Fruit fly (Drosophila melanogaster) whole organism, embryonic: Measurements from ENCODE around the gene beta'COP.

Source experiments
- ATbp ChIP-seq: fragments of 200-800 bp; sonication (Bioruptor generic); optimal IDR thresholded peaks from 2 replicates; lab custom pipeline; 2017; ENCODE audit warnings: missing biosample characterization, mild to moderate bottlenecking, missing genetic modification characterization, missing genetic modification reagents
- Ada2b ChIP-seq: fragments of 200-800 bp; sonication (Bioruptor generic); IDR thresholded peaks from 2 replicates; pipeline ENCODE4 v1.3.6; 2022; ENCODE audit warnings: missing biosample characterization, missing genetic modification characterization
- Atf6 ChIP-seq: fragments of 200-800 bp; sonication (Bioruptor generic); IDR thresholded peaks from 2 replicates; pipeline ENCODE4 v1.3.6; 2022; ENCODE audit warnings: missing biosample characterization, missing genetic modification characterization
- CG10431 ChIP-seq: fragments of 200-800 bp; sonication (Bioruptor generic); optimal IDR thresholded peaks from 3 replicates; lab custom pipeline; 2018; ENCODE audit warnings: missing biosample characterization, mild to moderate bottlenecking, missing genetic modification characterization
- CG10543 ChIP-seq: fragments of 200-800 bp; sonication (Bioruptor generic); optimal IDR thresholded peaks from 3 replicates; lab custom pipeline; 2017; ENCODE audit warnings: missing biosample characterization, mild to moderate bottlenecking, missing genetic modification characterization, moderate library complexity
- CG11456 ChIP-seq: fragments of 200-800 bp; sonication (Bioruptor generic); IDR thresholded peaks from 3 replicates; pipeline ENCODE4 v1.3.6; 2022; ENCODE audit warnings: missing biosample characterization, missing genetic modification characterization
- CG12391 ChIP-seq: fragments of 200-800 bp; sonication (Bioruptor generic); optimal IDR thresholded peaks from 3 replicates; lab custom pipeline; 2018; ENCODE audit warnings: missing biosample characterization, mild to moderate bottlenecking, missing genetic modification characterization, moderate library complexity
- CG13287 ChIP-seq: fragments of 200-800 bp; sonication (Bioruptor generic); IDR thresholded peaks from 2 replicates; pipeline ENCODE4 v1.3.6; 2022; ENCODE audit warnings: missing biosample characterization, missing genetic modification characterization; ENCODE audit not compliant: partially characterized antibody
- CG15269 ChIP-seq: fragments of 200-800 bp; sonication (Bioruptor generic); optimal IDR thresholded peaks from 2 replicates; lab custom pipeline; 2018; ENCODE audit warnings: missing biosample characterization, mild to moderate bottlenecking, missing genetic modification characterization, moderate library complexity
- CG15514 ChIP-seq: fragments of 200-800 bp; sonication (Bioruptor generic); optimal IDR thresholded peaks from 3 replicates; lab custom pipeline; 2017; ENCODE audit warnings: missing biosample characterization, missing genetic modification characterization, mild to moderate bottlenecking, moderate library complexity, missing genetic modification reagents
- CG17568 ChIP-seq: fragments of 200-800 bp; sonication (Bioruptor generic); optimal IDR thresholded peaks from 2 replicates; lab custom pipeline; 2018; ENCODE audit warnings: missing biosample characterization, mild to moderate bottlenecking, missing genetic modification characterization, moderate library complexity
- CG17612 ChIP-seq: fragments of 200-800 bp; sonication (Bioruptor generic); IDR thresholded peaks from 2 replicates; pipeline ENCODE4 v1.3.6; 2022; ENCODE audit warnings: missing biosample characterization, missing genetic modification characterization
- CG18599 ChIP-seq: fragments of 200-800 bp; sonication (Bioruptor generic); optimal IDR thresholded peaks from 3 replicates; lab custom pipeline; 2017; ENCODE audit warnings: missing biosample characterization, missing genetic modification characterization, mild to moderate bottlenecking, moderate library complexity, missing genetic modification reagents
- CG34376 ChIP-seq: fragments of 200-800 bp; sonication (Bioruptor generic); optimal IDR thresholded peaks from 2 replicates; lab custom pipeline; 2018; ENCODE audit warnings: missing biosample characterization, mild to moderate bottlenecking, missing genetic modification characterization
- CG3726 ChIP-seq: fragments of 200-800 bp; sonication (Bioruptor generic); IDR thresholded peaks from 3 replicates; pipeline ENCODE4, ENCODE4 v1.3.6; 2022; ENCODE audit warnings: missing biosample characterization, missing genetic modification characterization
- CG3847 ChIP-seq: fragments of 200-800 bp; sonication (Bioruptor generic); IDR thresholded peaks from 2 replicates; pipeline ENCODE4 v1.3.6; 2022; ENCODE audit warnings: missing biosample characterization, missing genetic modification characterization
- CG42726 ChIP-seq: fragments of 200-800 bp; sonication (Bioruptor generic); IDR thresholded peaks from 2 replicates; pipeline ENCODE4 v1.3.6; 2022; ENCODE audit warnings: missing biosample characterization, missing genetic modification characterization; ENCODE audit not compliant: partially characterized antibody
- CG4360 ChIP-seq: fragments of 200-800 bp; sonication (Bioruptor generic); IDR thresholded peaks from 2 replicates; pipeline ENCODE4 v1.3.6; 2022; ENCODE audit warnings: missing biosample characterization, missing genetic modification characterization
- CG43689 ChIP-seq: fragments of 200-800 bp; sonication (Bioruptor generic); IDR thresholded peaks from 2 replicates; pipeline ENCODE4 v1.3.6; 2022; ENCODE audit warnings: missing biosample characterization, missing genetic modification characterization
- CG4617 ChIP-seq: fragments of 200-800 bp; sonication (Bioruptor generic); optimal IDR thresholded peaks from 3 replicates; lab custom pipeline; 2016; ENCODE audit warnings: missing biosample characterization, missing genetic modification characterization, borderline replicate concordance
- CG6683 ChIP-seq: fragments of 200-800 bp; sonication (Bioruptor generic); optimal IDR thresholded peaks from 2 replicates; lab custom pipeline; 2017; ENCODE audit warnings: missing biosample characterization, mild to moderate bottlenecking, missing genetic modification characterization, missing genetic modification reagents
- CG7987 ChIP-seq: fragments of 200-800 bp; sonication (Bioruptor generic); optimal IDR thresholded peaks from 2 replicates; lab custom pipeline; 2018; ENCODE audit warnings: missing biosample characterization, mild to moderate bottlenecking, missing genetic modification characterization, moderate library complexity
- CG9817 ChIP-seq: fragments of 200-800 bp; sonication (Bioruptor generic); optimal IDR thresholded peaks from 2 replicates; lab custom pipeline; 2018; ENCODE audit warnings: missing biosample characterization, mild to moderate bottlenecking, missing genetic modification characterization, moderate library complexity
- CTCF ChIP-seq: fragments of 200-800 bp; sonication (Bioruptor generic); optimal IDR thresholded peaks from 2 replicates; lab custom pipeline; 2017; ENCODE audit warnings: missing biosample characterization, mild to moderate bottlenecking, missing genetic modification characterization, moderate library complexity
- Ets97D ChIP-seq: fragments of 200-800 bp; sonication (Bioruptor generic); optimal IDR thresholded peaks from 3 replicates; lab custom pipeline; 2016; ENCODE audit warnings: missing biosample characterization, missing genetic modification characterization
- HLH54F ChIP-seq: fragments of 200-800 bp; sonication (Bioruptor generic); optimal IDR thresholded peaks from 3 replicates; lab custom pipeline; 2016; ENCODE audit warnings: missing biosample characterization, missing genetic modification characterization
- Myb ChIP-seq: fragments of 200-800 bp; sonication (Bioruptor generic); optimal IDR thresholded peaks from 2 replicates; lab custom pipeline; 2016; ENCODE audit warnings: missing biosample characterization, missing genetic modification characterization
- Neu2 ChIP-seq: fragments of 200-800 bp; sonication (Bioruptor generic); optimal IDR thresholded peaks from 3 replicates; lab custom pipeline; 2016; ENCODE audit warnings: missing biosample characterization, missing genetic modification characterization, borderline replicate concordance
- Oaz ChIP-seq: fragments of 200-800 bp; sonication (Bioruptor generic); IDR thresholded peaks from 2 replicates; pipeline ENCODE4 v1.3.6; 2022; ENCODE audit warnings: missing biosample characterization, missing genetic modification characterization
- Pdp1 ChIP-seq, 2 experiments: fragments of 200-800 bp; sonication (Bioruptor generic); optimal IDR thresholded peaks; 3 replicates each; lab custom pipeline; 2016; ENCODE audit warnings: missing biosample characterization in 2 of 2, missing genetic modification characterization in 2 of 2, mild to moderate bottlenecking in 1 of 2, moderate library complexity in 1 of 2
- Poxn ChIP-seq: fragments of 200-800 bp; sonication (Bioruptor generic); IDR thresholded peaks from 2 replicates; pipeline ENCODE4 v1.3.6; 2022; ENCODE audit warnings: missing biosample characterization, missing genetic modification characterization
- Rx ChIP-seq: fragments of 200-800 bp; sonication (Bioruptor generic); IDR thresholded peaks from 2 replicates; pipeline ENCODE4 v1.3.6; 2022; ENCODE audit warnings: missing biosample characterization, missing genetic modification characterization
- Sox100B ChIP-seq: fragments of 200-800 bp; sonication (Bioruptor generic); optimal IDR thresholded peaks from 3 replicates; lab custom pipeline; 2018; ENCODE audit warnings: missing biosample characterization, mild to moderate bottlenecking, missing genetic modification characterization
- Sry-δ ChIP-seq: fragments of 200-800 bp; sonication (Bioruptor generic); optimal IDR thresholded peaks from 2 replicates; lab custom pipeline; 2016; ENCODE audit warnings: missing biosample characterization, missing genetic modification characterization
- bbx ChIP-seq: fragments of 200-800 bp; sonication (Bioruptor generic); IDR thresholded peaks from 2 replicates; pipeline ENCODE4 v1.3.6; 2022; ENCODE audit warnings: missing biosample characterization, missing genetic modification characterization; ENCODE audit not compliant: partially characterized antibody
- cg ChIP-seq: fragments of 200-800 bp; sonication (Bioruptor generic); optimal IDR thresholded peaks from 3 replicates; lab custom pipeline; 2019; ENCODE audit warnings: missing biosample characterization, mild to moderate bottlenecking, missing genetic modification characterization, moderate library complexity
- dpn ChIP-seq, 2 experiments: fragments of 200-800 bp; sonication (Bioruptor generic); optimal IDR thresholded peaks; 3 replicates each; lab custom pipeline; 2016; ENCODE audit warnings: missing biosample characterization in 2 of 2, missing genetic modification characterization in 2 of 2
- esg ChIP-seq: fragments of 200-800 bp; sonication (Bioruptor generic); conservative IDR thresholded peaks from 2 replicates; pipeline ENCODE4 v1.3.6; 2022; ENCODE audit warnings: missing biosample characterization, missing genetic modification characterization
- ftz-f1 ChIP-seq: fragments of 200-800 bp; sonication (Bioruptor generic); optimal IDR thresholded peaks from 2 replicates; lab custom pipeline; 2016; ENCODE audit warnings: missing biosample characterization, missing genetic modification characterization
- ken ChIP-seq: fragments of 200-800 bp; sonication (Bioruptor generic); IDR thresholded peaks from 3 replicates; pipeline ENCODE4 v1.3.6; 2022; ENCODE audit warnings: missing biosample characterization, missing genetic modification characterization
- maf-S ChIP-seq: fragments of 200-800 bp; sonication (Bioruptor generic); optimal IDR thresholded peaks from 2 replicates; lab custom pipeline; 2016; ENCODE audit warnings: missing biosample characterization, missing genetic modification characterization
- mld ChIP-seq: fragments of 200-800 bp; sonication (Bioruptor generic); IDR thresholded peaks from 3 replicates; pipeline ENCODE4 v1.3.6; 2022; ENCODE audit warnings: missing biosample characterization, missing genetic modification characterization; ENCODE audit not compliant: partially characterized antibody
- pita ChIP-seq: fragments of 200-800 bp; sonication (Bioruptor generic); optimal IDR thresholded peaks from 2 replicates; lab custom pipeline; 2017; ENCODE audit warnings: missing biosample characterization, mild to moderate bottlenecking, missing genetic modification characterization
- repo ChIP-seq: fragments of 200-800 bp; sonication (Bioruptor generic); optimal IDR thresholded peaks from 2 replicates; lab custom pipeline; 2016; ENCODE audit warnings: missing biosample characterization, missing genetic modification characterization
- schlank ChIP-seq: fragments of 200-800 bp; sonication (Bioruptor generic); optimal IDR thresholded peaks from 2 replicates; lab custom pipeline; 2018; ENCODE audit warnings: missing biosample characterization, mild to moderate bottlenecking, missing genetic modification characterization
- slou ChIP-seq: fragments of 200-800 bp; sonication (Bioruptor generic); optimal IDR thresholded peaks from 3 replicates; lab custom pipeline; 2016; ENCODE audit warnings: missing biosample characterization, missing genetic modification characterization
- ttk ChIP-seq: fragments of 200-800 bp; sonication (Bioruptor generic); IDR thresholded peaks from 2 replicates; pipeline ENCODE4 v2.1.2; 2022; ENCODE audit warnings: missing biosample characterization, missing genetic modification characterization
- tup ChIP-seq: fragments of 200-800 bp; sonication (Bioruptor generic); optimal IDR thresholded peaks from 2 replicates; lab custom pipeline; 2016; ENCODE audit warnings: missing biosample characterization, mild to moderate bottlenecking, missing genetic modification characterization, moderate library complexity
- vvl ChIP-seq: fragments of 200-800 bp; sonication (Bioruptor generic); IDR thresholded peaks from 2 replicates; pipeline ENCODE4 v1.3.6; 2022; ENCODE audit warnings: missing biosample characterization, missing genetic modification characterization
- wdn ChIP-seq: fragments of 200-800 bp; sonication (Bioruptor generic); IDR thresholded peaks from 2 replicates; pipeline ENCODE4 v1.3.6; 2022; ENCODE audit warnings: missing biosample characterization, missing genetic modification characterization
- zen ChIP-seq: fragments of 200-800 bp; sonication (Bioruptor generic); optimal IDR thresholded peaks from 3 replicates; lab custom pipeline; 2018; ENCODE audit warnings: missing biosample characterization, mild to moderate bottlenecking, missing genetic modification characterization, moderate library complexity

Gene beta'COP

DNA sequence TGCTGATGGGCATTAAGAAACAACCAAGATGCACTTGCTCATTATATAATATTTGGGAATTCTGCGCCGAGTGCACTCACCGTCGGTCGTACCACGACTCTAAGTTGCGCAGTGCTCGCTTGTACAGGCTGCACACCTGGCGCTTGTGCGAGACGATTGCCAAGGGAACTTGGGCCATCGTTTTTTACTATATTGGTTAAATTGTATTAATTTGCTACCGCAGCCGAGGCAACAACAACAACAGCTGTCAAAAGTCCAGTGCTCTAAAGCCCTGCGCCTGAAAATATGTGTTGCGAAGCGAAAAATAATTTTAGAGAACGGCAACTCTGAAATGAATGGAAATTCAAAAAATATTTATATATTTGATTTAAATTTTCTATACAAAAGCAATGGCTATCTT lies 7.9 kb upstream of the beta'COP start, which contains the start of gene ND-B22 (continued):
- TF ChIP-seq ftz-f1 (GFP tag; lab: Kevin White, UChicago), result no peak
- TF ChIP-seq CG6683 (GFP tag; lab: Kevin White, UChicago), result no peak
- peak; percentile 40 for TF ChIP-seq CG9817 (tag; lab: Kevin White, UChicago)
- TF ChIP-seq Myb (GFP tag; lab: Kevin White, UChicago), result peak; percentile 73
- no peak for TF ChIP-seq ATbp
- peak; percentile 38 for TF ChIP-seq CG10543 (GFP tag; lab: Kevin White, UChicago)
- TF ChIP-seq Atf6 (GFP tag; lab: Robert Waterston, UW), result 0 out of 2 replicates have a peak, but pooled peaks have one; percentile 13
- peak; percentile 63 for TF ChIP-seq CG13287 (GFP tag; lab: Robert Waterston, UW)
- TF ChIP-seq Ada2b (GFP tag; lab: Robert Waterston, UW), result no peak
- TF ChIP-seq CG12391 (tag; lab: Kevin White, UChicago), result peak; percentile 18
- no peak for TF ChIP-seq CG17612 (GFP tag; lab: Robert Waterston, UW)
- TF ChIP-seq Oaz, result no peak
- no peak for TF ChIP-seq CG42726 (GFP tag; lab: Robert Waterston, UW)
- TF ChIP-seq schlank, result no peak
- peak; percentile 23 for TF ChIP-seq CG7987 (GFP tag; lab: Kevin White, UChicago)
- TF ChIP-seq pita (GFP tag; lab: Kevin White, UChicago), result no peak
- TF ChIP-seq Ets97D, result peak; percentile 71
- peak; percentile 51 for TF ChIP-seq CG18599 (GFP tag; lab: Kevin White, UChicago)
- peak; percentile 41 for TF ChIP-seq bbx (GFP tag; lab: Robert Waterston, UW)
- TF ChIP-seq wdn (GFP tag; lab: Robert Waterston, UW), result peak; percentile 22; the same call in 1 of the 2 replicates
- TF ChIP-seq CG3847 (GFP tag; lab: Robert Waterston, UW), result peak; percentile 83
- TF ChIP-seq mld (GFP tag; lab: Robert Waterston, UW), result no peak
- peak; percentile 12 for TF ChIP-seq zen (tag; lab: Kevin White, UChicago)
- TF ChIP-seq dpn (GFP tag; optimal IDR thresholded peaks at IDR 0.05; lab: Kevin White, UChicago), result peak; percentile 38 to 51
- no peak for TF ChIP-seq esg
- no peak for TF ChIP-seq CG43689
- peak; percentile 28 for TF ChIP-seq HLH54F (GFP tag; lab: Kevin White, UChicago)
- peak; percentile 5 for TF ChIP-seq tup (GFP tag; lab: Kevin White, UChicago)
- no peak for TF ChIP-seq ttk (GFP tag; lab: Robert Waterston, UW)
- peak; percentile 10 for TF ChIP-seq Sry-δ (GFP tag; lab: Kevin White, UChicago)
- TF ChIP-seq ken (GFP tag; lab: Robert Waterston, UW), result no peak
- TF ChIP-seq CG15514 (GFP tag; lab: Kevin White, UChicago), result peak; percentile 57
- TF ChIP-seq CTCF (GFP tag; lab: Kevin White, UChicago), result peak; percentile 8
- peak; percentile 33 for TF ChIP-seq CG34376
- TF ChIP-seq Rx (GFP tag; lab: Robert Waterston, UW), result peak; percentile 35
- no peak for TF ChIP-seq CG17568 (GFP tag; lab: Kevin White, UChicago)
- peak; percentile 30 for TF ChIP-seq CG15269 (tag; lab: Kevin White, UChicago)
- peak; percentile 27 to 97 for TF ChIP-seq Pdp1 (GFP tag; optimal IDR thresholded peaks at IDR 0.05; lab: Kevin White, UChicago)
- no peak for TF ChIP-seq maf-S (GFP tag; lab: Kevin White, UChicago)
- TF ChIP-seq Sox100B, result no peak
- no peak for TF ChIP-seq Poxn
- TF ChIP-seq CG10431, result peak; percentile 7
- peak; percentile 12; the same call in 1 of the 3 replicates for TF ChIP-seq CG11456 (GFP tag; lab: Robert Waterston, UW)
- no peak for TF ChIP-seq CG3726
- TF ChIP-seq Neu2 (GFP tag; lab: Kevin White, UChicago), result no peak
- peak; percentile 83 for TF ChIP-seq vvl
- peak; percentile 97 for TF ChIP-seq CG4360
- peak; percentile 4 for TF ChIP-seq slou
- peak; percentile 87 for TF ChIP-seq CG4617 (GFP tag; lab: Kevin White, UChicago)
- peak; percentile 8 for TF ChIP-seq repo (GFP tag; lab: Kevin White, UChicago)
- no peak for TF ChIP-seq cg (GFP tag; lab: Kevin White, UChicago)
